Worm (Caenorhabditis elegans) whole organism, L4 larva: ENCODE measurements around the gene M110.8.
A peak's percentile ranks its signal among the peaks of the same experiment; 100 is the strongest.

Experiments
- F37D6.2 ChIP-seq: sonication (generic microtip); optimal IDR thresholded peaks from 2 replicates; lab custom pipeline; 2016; ENCODE audit warnings: mild to moderate bottlenecking, missing genetic modification characterization, missing compliant biosample characterization
- F44E2.7 ChIP-seq: fragments of 200-800 bp; sonication (Bioruptor generic); IDR thresholded peaks from 2 replicates; pipeline ENCODE4 v2.1.2; 2022; ENCODE audit warnings: missing genetic modification characterization, missing compliant biosample characterization
- R02D3.7 ChIP-seq: fragments of 150-350 bp; sonication (generic microtip); optimal IDR thresholded peaks from 3 replicates; lab custom pipeline; 2014; ENCODE audit warnings: missing biosample characterization, missing genetic modification characterization
- T20F7.1 ChIP-seq: fragments of 200-800 bp; sonication (Bioruptor generic); optimal IDR thresholded peaks from 2 replicates; lab custom pipeline; 2018; ENCODE audit warnings: mild to moderate bottlenecking, missing genetic modification characterization, missing compliant biosample characterization
- T26A8.4 ChIP-seq: fragments of 200-800 bp; sonication (Bioruptor generic); IDR thresholded peaks from 2 replicates; pipeline ENCODE4 v1.3.6; 2022; ENCODE audit warnings: missing genetic modification characterization, missing compliant biosample characterization
- ZK546.5 ChIP-seq, 2 experiments: sonication (generic microtip); optimal IDR thresholded peaks; 2 replicates each; lab custom pipeline; 2017; ENCODE audit warnings: missing biosample characterization in 2 of 2, missing genetic modification characterization in 2 of 2
- aha-1 ChIP-seq: fragments of 150-350 bp; peaks from one replicate; lab custom pipeline; 2014; ENCODE audit warnings: missing biosample characterization, missing genetic modification characterization
- aly-2 ChIP-seq: sonication (generic microtip); optimal IDR thresholded peaks from 2 replicates; lab custom pipeline; 2018; ENCODE audit warnings: missing biosample characterization, missing genetic modification characterization
- ceh-28 ChIP-seq: fragments of 150-350 bp; optimal IDR thresholded peaks from 2 replicates; lab custom pipeline; 2014; ENCODE audit warnings: missing biosample characterization, missing genetic modification reagents, missing genetic modification characterization
- ceh-32 ChIP-seq: sonication (generic microtip); optimal IDR thresholded peaks from 2 replicates; lab custom pipeline; 2016; ENCODE audit warnings: mild to moderate bottlenecking, missing genetic modification characterization, missing compliant biosample characterization; ENCODE audit not compliant: poor library complexity
- ctbp-1 ChIP-seq: fragments of 200-800 bp; sonication (Bioruptor generic); IDR thresholded peaks from 2 replicates; pipeline ENCODE4 v1.3.6; 2022; ENCODE audit warnings: missing genetic modification reagents, missing genetic modification characterization, missing compliant biosample characterization
- daf-16 ChIP-seq, 3 experiments: sonication (generic microtip); optimal IDR thresholded peaks; 2 replicates each; lab custom pipeline; 2016 to 2017; ENCODE audit warnings: missing genetic modification characterization in 3 of 3, missing genetic modification reagents in 3 of 3, mild to moderate bottlenecking in 2 of 3, missing compliant biosample characterization in 2 of 3, missing biosample characterization in 1 of 3, moderate library complexity in 1 of 3
- daf-8 ChIP-seq: fragments of 200-800 bp; sonication (Bioruptor generic); IDR thresholded peaks from 2 replicates; pipeline ENCODE4 v1.3.6; 2022; ENCODE audit warnings: missing genetic modification characterization, missing compliant biosample characterization
- dmd-8 ChIP-seq: fragments of 200-800 bp; sonication (Bioruptor generic); IDR thresholded peaks from 2 replicates; pipeline ENCODE4 v1.3.6; 2022; ENCODE audit warnings: missing genetic modification characterization, missing compliant biosample characterization
- dpl-1 ChIP-seq: fragments of 150-350 bp; optimal IDR thresholded peaks from 2 replicates; lab custom pipeline; 2014; ENCODE audit warnings: missing biosample characterization, missing genetic modification reagents, missing genetic modification characterization
- dve-1 ChIP-seq: sonication (generic microtip); optimal IDR thresholded peaks from 2 replicates; lab custom pipeline; 2017; ENCODE audit warnings: antibody characterized with exemption, mild to moderate bottlenecking, missing genetic modification characterization, missing compliant biosample characterization; ENCODE audit not compliant: insufficient read depth
- fos-1 ChIP-seq: fragments of 150-350 bp; optimal IDR thresholded peaks from 2 replicates; lab custom pipeline; 2014; ENCODE audit warnings: missing biosample characterization, missing genetic modification characterization
- hif-1 ChIP-seq, 2 experiments: sonication (generic microtip); optimal IDR thresholded peaks; 2 replicates each; lab custom pipeline; 2016 to 2017; ENCODE audit warnings: missing compliant biosample characterization in 2 of 2, missing genetic modification characterization in 2 of 2, missing genetic modification reagents in 2 of 2, missing genotype in 2 of 2, mild to moderate bottlenecking in 1 of 2
- jun-1 ChIP-seq: fragments of 150-350 bp; optimal IDR thresholded peaks from 2 replicates; lab custom pipeline; 2014; ENCODE audit warnings: missing biosample characterization, missing genetic modification reagents, missing genetic modification characterization
- lim-7 ChIP-seq: fragments of 200-800 bp; sonication (Bioruptor generic); IDR thresholded peaks from 2 replicates; pipeline ENCODE4 v1.3.6; 2022; ENCODE audit warnings: missing genetic modification characterization, missing compliant biosample characterization
- lin-15B ChIP-seq: fragments of 150-350 bp; sonication (generic microtip); optimal IDR thresholded peaks from 3 replicates; lab custom pipeline; 2014; ENCODE audit warnings: missing biosample characterization, missing genetic modification characterization
- lin-38 ChIP-seq: fragments of 200-800 bp; sonication (Bioruptor generic); IDR thresholded peaks from 2 replicates; pipeline ENCODE4 v1.3.6; 2022; ENCODE audit warnings: missing genetic modification reagents, missing genetic modification characterization, missing compliant biosample characterization
- madf-9 ChIP-seq: fragments of 200-800 bp; sonication (Bioruptor generic); conservative IDR thresholded peaks from 2 replicates; pipeline ENCODE4 v1.3.6; 2022; ENCODE audit warnings: missing genetic modification reagents, missing genetic modification characterization, missing compliant biosample characterization
- mdt-29 ChIP-seq: fragments of 200-800 bp; sonication (Bioruptor generic); IDR thresholded peaks from 2 replicates; pipeline ENCODE4 v1.3.6; 2022; ENCODE audit warnings: missing genetic modification reagents, missing genetic modification characterization, missing compliant biosample characterization
- nhr-10 ChIP-seq: fragments of 150-350 bp; optimal IDR thresholded peaks from 2 replicates; lab custom pipeline; 2014; ENCODE audit warnings: missing biosample characterization, missing genetic modification characterization
- nhr-102 ChIP-seq: sonication (generic microtip); optimal IDR thresholded peaks from 2 replicates; lab custom pipeline; 2016; ENCODE audit warnings: mild to moderate bottlenecking, missing genetic modification characterization, moderate library complexity, missing compliant biosample characterization
- nhr-28 ChIP-seq: fragments of 150-350 bp; optimal IDR thresholded peaks from 2 replicates; lab custom pipeline; 2014; ENCODE audit warnings: missing biosample characterization, missing genetic modification characterization
- nhr-41 ChIP-seq: fragments of 200-800 bp; sonication (Bioruptor generic); IDR thresholded peaks from 2 replicates; pipeline ENCODE4 v1.3.6; 2022; ENCODE audit warnings: missing genetic modification reagents, missing genetic modification characterization, missing compliant biosample characterization
- nhr-42 ChIP-seq: fragments of 200-800 bp; sonication (Bioruptor generic); IDR thresholded peaks from 2 replicates; pipeline ENCODE4 v1.3.6; 2022; ENCODE audit warnings: missing genetic modification characterization, missing compliant biosample characterization
- nhr-6 ChIP-seq: fragments of 150-350 bp; optimal IDR thresholded peaks from 2 replicates; lab custom pipeline; 2014; ENCODE audit warnings: missing biosample characterization, missing genetic modification characterization
- nhr-76 ChIP-seq: fragments of 150-350 bp; optimal IDR thresholded peaks from 2 replicates; lab custom pipeline; 2014; ENCODE audit warnings: missing biosample characterization, missing genetic modification characterization
- nhr-77 ChIP-seq: fragments of 150-350 bp; optimal IDR thresholded peaks from 2 replicates; lab custom pipeline; 2014; ENCODE audit warnings: missing biosample characterization, missing genetic modification characterization
- pqm-1 ChIP-seq: sonication (generic microtip); optimal IDR thresholded peaks from 2 replicates; lab custom pipeline; 2017; ENCODE audit warnings: missing biosample characterization, missing genetic modification characterization
- sdz-12 ChIP-seq: fragments of 200-800 bp; sonication (Bioruptor generic); optimal IDR thresholded peaks from 2 replicates; lab custom pipeline; 2018; ENCODE audit warnings: mild to moderate bottlenecking, missing genetic modification characterization, missing compliant biosample characterization
- set-16 ChIP-seq: fragments of 200-800 bp; sonication (Bioruptor generic); IDR thresholded peaks from 2 replicates; pipeline ENCODE4 v1.3.6; 2022; ENCODE audit warnings: missing genetic modification reagents, missing genetic modification characterization, missing compliant biosample characterization
- skn-1 ChIP-seq: fragments of 150-350 bp; optimal IDR thresholded peaks from 2 replicates; lab custom pipeline; 2014; ENCODE audit warnings: missing biosample characterization, missing genetic modification characterization
- tra-1 ChIP-seq: fragments of 200-800 bp; sonication (Bioruptor generic); IDR thresholded peaks from 2 replicates; pipeline ENCODE4 v1.3.6; 2022; ENCODE audit warnings: missing genetic modification reagents, missing genetic modification characterization, missing compliant biosample characterization
- unc-130 ChIP-seq: sonication (generic microtip); optimal IDR thresholded peaks from 2 replicates; lab custom pipeline; 2016; ENCODE audit warnings: missing genetic modification reagents, missing genetic modification characterization, missing compliant biosample characterization
- zag-1 ChIP-seq: fragments of 150-350 bp; optimal IDR thresholded peaks from 2 replicates; lab custom pipeline; 2014; ENCODE audit warnings: missing biosample characterization, missing genetic modification characterization
- zip-11 ChIP-seq: fragments of 200-800 bp; sonication (Bioruptor generic); IDR thresholded peaks from 2 replicates; pipeline ENCODE4 v1.3.6; 2022; ENCODE audit warnings: missing genetic modification characterization, missing compliant biosample characterization
- ztf-7 ChIP-seq: fragments of 150-350 bp; optimal IDR thresholded peaks from 2 replicates; lab custom pipeline; 2014; ENCODE audit warnings: missing biosample characterization, missing genetic modification characterization

The M110.8 gene

ce11 chrII:8209476-8209875, at the start of gene M110.8:
Gene M110.8 (minus strand): TSS chrII:8209576.
- TF ChIP-seq mdt-29, result no peak
- TF ChIP-seq madf-9 (GFP tag; lab: Robert Waterston, UW), result no peak
- no peak for TF ChIP-seq jun-1 (tag; lab: Kevin White, UChicago)
- no peak for TF ChIP-seq daf-8 (GFP tag; lab: Robert Waterston, UW)

ce11 chrII:8259038-8259437, 49.7 kb upstream of the M110.8 start, which contains the start of gene F35C11.6:
Gene F35C11.6 (minus strand): TSS chrII:8259138.
- no peak for TF ChIP-seq dpl-1 (GFP tag; lab: Kevin White, UChicago)
- TF ChIP-seq ZK546.5 (tag; optimal IDR thresholded peaks at IDR 0.05; lab: Kevin White, UChicago), result no peak
- TF ChIP-seq lin-15B (tag; lab: Kevin White, UChicago), result no peak
- no peak for TF ChIP-seq sdz-12 (GFP tag; lab: Kevin White, UChicago)
- no peak for TF ChIP-seq skn-1 (tag; lab: Kevin White, UChicago)
- TF ChIP-seq madf-9 (GFP tag; lab: Robert Waterston, UW), result no peak
- TF ChIP-seq T20F7.1 (GFP tag; lab: Kevin White, UChicago), result no peak
- TF ChIP-seq fos-1 (tag; lab: Kevin White, UChicago), result no peak
- no peak for TF ChIP-seq nhr-77 (tag; lab: Kevin White, UChicago)
- no peak for TF ChIP-seq ctbp-1 (GFP tag; lab: Robert Waterston, UW)
- no peak for TF ChIP-seq tra-1 (GFP tag; lab: Robert Waterston, UW)
- no peak for TF ChIP-seq F37D6.2 (tag; lab: Kevin White, UChicago)
- TF ChIP-seq nhr-76, result no peak
- no peak for TF ChIP-seq ceh-32 (tag; lab: Kevin White, UChicago)
- no peak for TF ChIP-seq dmd-8 (GFP tag; lab: Robert Waterston, UW)
- TF ChIP-seq R02D3.7 (tag; lab: Kevin White, UChicago), result no peak

ce11 chrII:8256013-8256412, 46.6 kb upstream of the M110.8 start, which contains the start of gene F35C11.7:
Gene F35C11.7 (plus strand): TSS chrII:8256313.
- TF ChIP-seq pqm-1 (tag; lab: Kevin White, UChicago), result no peak
- no peak for TF ChIP-seq nhr-77 (tag; lab: Kevin White, UChicago)
- TF ChIP-seq nhr-102 (tag; lab: Kevin White, UChicago), result no peak
- TF ChIP-seq set-16 (GFP tag; lab: Robert Waterston, UW), result no peak

ce11 chrII:8253160-8253793, 43.9 kb upstream of the M110.8 start, which contains the start of gene F35C11.5:
Gene F35C11.5 (plus strand): TSS chrII:8253743.
- TF ChIP-seq ZK546.5 (tag; optimal IDR thresholded peaks at IDR 0.05; lab: Kevin White, UChicago), result no peak
- no peak for TF ChIP-seq F44E2.7 (GFP tag; lab: Robert Waterston, UW)
- TF ChIP-seq dpl-1 (GFP tag; lab: Kevin White, UChicago), result no peak
- TF ChIP-seq unc-130 (GFP tag; lab: Kevin White, UChicago), result peak; percentile 46

- TF ChIP-seq zip-11 (GFP tag; lab: Robert Waterston, UW) (no peak), dve-1 (tag; lab: Kevin White, UChicago) (peak; percentile 28), hif-1 (tag; optimal IDR thresholded peaks at IDR 0.05; lab: Kevin White, UChicago) (no peak), daf-16 (GFP tag; optimal IDR thresholded peaks at IDR 0.05; lab: Kevin White, UChicago) (no peak), daf-16 (tag; optimal IDR thresholded peaks at IDR 0.05; lab: Kevin White, UChicago) (peak; percentile 4)
These were observed 40.3 kb upstream of the M110.8 start for ce11 chrII:8249710-8250109.

ce11 chrII:8248745-8249144, 39.4 kb upstream of the M110.8 start, which contains the start of the genes F35C11.2 and F35C11.4:
Gene F35C11.2 (minus strand): TSS chrII:8248834.
Gene F35C11.4 (plus strand): TSS chrII:8249004.
- TF ChIP-seq ceh-32 (tag; lab: Kevin White, UChicago), result no peak
- peak; percentile 70 for TF ChIP-seq nhr-28 (tag; lab: Kevin White, UChicago)
- TF ChIP-seq T26A8.4 (GFP tag; lab: Robert Waterston, UW), result no peak
- no peak for TF ChIP-seq nhr-41 (GFP tag; lab: Robert Waterston, UW)
- no peak for TF ChIP-seq lim-7
- TF ChIP-seq lin-38 (GFP tag; lab: Robert Waterston, UW), result no peak
- TF ChIP-seq pqm-1 (tag; lab: Kevin White, UChicago), result peak; percentile 64
- peak; percentile 25 for TF ChIP-seq aha-1 (tag; lab: Kevin White, UChicago)
- no peak for TF ChIP-seq zag-1 (tag; lab: Kevin White, UChicago)
- TF ChIP-seq aly-2 (tag; lab: Kevin White, UChicago), result no peak
- no peak for TF ChIP-seq nhr-10 (tag; lab: Kevin White, UChicago)
- TF ChIP-seq nhr-42 (GFP tag; lab: Robert Waterston, UW), result no peak
- no peak for TF ChIP-seq nhr-6 (tag; lab: Kevin White, UChicago)
- no peak for TF ChIP-seq dpl-1 (GFP tag; lab: Kevin White, UChicago)
- TF ChIP-seq ztf-7, result no peak
- no peak for TF ChIP-seq ceh-28 (tag; lab: Kevin White, UChicago)
